Worm (Caenorhabditis elegans): ENCODE measurements around the gene F46B3.14.

F46B3.14 gene

ce11 chrV:20580511-20581040, 50.6 kb downstream of the F46B3.14 start, which contains the start of gene F26F2.7:
F26F2.7 (plus strand) TSS chrV:20580990.
- TF ChIP-seq unc-62 (GFP tag; optimal IDR thresholded peaks at IDR 0.05), result no peak
